Fruit fly (Drosophila melanogaster): Measurements from ENCODE around the gene Mur2B.

Mur2B gene

DNA sequence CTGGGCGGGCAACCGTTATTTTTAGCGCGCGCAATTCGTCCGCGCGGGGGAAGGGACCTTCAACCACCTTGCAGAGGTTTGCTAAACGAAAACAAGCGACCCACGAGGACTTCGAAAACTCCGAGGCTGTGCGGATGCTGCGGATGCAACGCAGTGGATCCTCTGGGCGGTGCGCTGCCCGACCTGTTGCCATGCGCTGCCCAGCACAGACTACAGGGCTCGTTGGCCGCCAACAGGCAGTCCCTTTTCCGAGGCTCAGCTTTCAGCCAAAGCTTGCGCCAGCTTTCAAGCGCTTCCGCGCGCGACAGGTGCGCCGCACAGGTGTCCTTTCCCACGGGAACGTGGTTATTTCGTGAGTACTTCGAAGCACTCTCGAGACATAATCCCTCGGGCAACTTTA is 192.2 kb downstream of the Mur2B start:
- TF ChIP-seq CTCF (optimal IDR thresholded peaks at IDR 0.05) (no peak), CG8478 (optimal IDR thresholded peaks at IDR 0.05) (no peak)
